Fruit fly (Drosophila melanogaster): ENCODE results near the gene xmas.

- TF ChIP-seq lola (GFP tag; optimal IDR thresholded peaks at IDR 0.05) = no peak
- TF ChIP-seq pan (optimal IDR thresholded peaks at IDR 0.05) = no peak
Observed at dm6 chrX:17170484-17170944, 11.4 kb upstream of the xmas start.

All from whole organism, wandering third instar larva.